Fruit fly (Drosophila melanogaster): ENCODE results near the gene Sfp24Ba.

Gene Sfp24Ba

DNA sequence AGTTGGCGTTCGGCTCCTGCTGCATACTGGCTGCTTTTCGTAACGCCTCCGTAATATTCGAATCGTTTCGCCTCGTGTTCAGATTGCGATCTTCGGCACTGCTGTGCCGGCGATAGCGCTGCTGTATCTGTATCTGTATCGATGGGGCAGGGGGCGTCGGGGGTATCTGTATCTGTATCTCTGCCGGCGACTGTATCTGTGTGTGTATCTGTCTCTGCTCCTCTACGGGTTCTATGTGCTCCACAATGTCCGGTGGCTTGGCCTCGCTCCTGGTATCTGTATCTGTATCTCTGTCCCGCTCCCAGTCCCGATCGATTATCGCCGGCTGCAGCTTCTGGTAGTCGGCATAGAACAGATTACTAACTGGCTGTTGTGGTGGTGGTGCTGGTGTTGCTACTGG lies 28.4 kb downstream of the Sfp24Ba start (continued):
- no peak for TF ChIP-seq CG10366 (GFP tag; IDR thresholded peaks at IDR 0.05)
- no peak for TF ChIP-seq Sin3A (optimal IDR thresholded peaks at IDR 0.05)
- TF ChIP-seq jigr1 (GFP tag; IDR thresholded peaks at IDR 0.05) = no peak
- no peak for TF ChIP-seq kni (GFP tag; optimal IDR thresholded peaks at IDR 0.05)
- no peak for TF ChIP-seq B-H1 (GFP tag; IDR thresholded peaks at IDR 0.05)
- no peak for TF ChIP-seq CG9727 (GFP tag; optimal IDR thresholded peaks at IDR 0.05)
- no peak for TF ChIP-seq inv (GFP tag; IDR thresholded peaks at IDR 0.05; ENCODE audit: partially characterized antibody)
- TF ChIP-seq CG1602 (GFP tag; optimal IDR thresholded peaks at IDR 0.05) = no peak
- no peak for TF ChIP-seq z (GFP tag; IDR thresholded peaks at IDR 0.05)
- no peak for TF ChIP-seq CG1024 (GFP tag; IDR thresholded peaks at IDR 0.05)
- TF ChIP-seq NK7.1 (GFP tag; optimal IDR thresholded peaks at IDR 0.05) = no peak
- no peak for TF ChIP-seq knrl (GFP tag; IDR thresholded peaks at IDR 0.05; ENCODE audit: partially characterized antibody)
- no peak for TF ChIP-seq ro (GFP tag; IDR thresholded peaks at IDR 0.05)
- no peak for TF ChIP-seq fd102C (GFP tag; optimal IDR thresholded peaks at IDR 0.05)
- no peak for TF ChIP-seq CG10321 (GFP tag; IDR thresholded peaks at IDR 0.05)
- TF ChIP-seq ssp (GFP tag; IDR thresholded peaks at IDR 0.05) = no peak
- no peak for TF ChIP-seq vfl (GFP tag; optimal IDR thresholded peaks at IDR 0.05)
- no peak for TF ChIP-seq Dek (tag; optimal IDR thresholded peaks at IDR 0.05)
- no peak for TF ChIP-seq CG6254 (GFP tag; optimal IDR thresholded peaks at IDR 0.05)
- TF ChIP-seq CG4328 (GFP tag; optimal IDR thresholded peaks at IDR 0.05) = no peak
- no peak for TF ChIP-seq CG7963 (GFP tag; IDR thresholded peaks at IDR 0.05; ENCODE audit: partially characterized antibody)
- no peak for TF ChIP-seq toy (GFP tag; IDR thresholded peaks at IDR 0.05)
- TF ChIP-seq CG11504 (tag; optimal IDR thresholded peaks at IDR 0.05) = no peak
- no peak for TF ChIP-seq vvl (GFP tag; IDR thresholded peaks at IDR 0.05)
- TF ChIP-seq CG42726 (GFP tag; IDR thresholded peaks at IDR 0.05; ENCODE audit: partially characterized antibody) = no peak
- TF ChIP-seq Lim3 (GFP tag; IDR thresholded peaks at IDR 0.05) = no peak
- TF ChIP-seq CG17385 (GFP tag; optimal IDR thresholded peaks at IDR 0.05) = no peak
- TF ChIP-seq Hey (tag; optimal IDR thresholded peaks at IDR 0.05) = no peak
- no peak for TF ChIP-seq CG1832 (GFP tag; optimal IDR thresholded peaks at IDR 0.05)
- no peak for TF ChIP-seq gem (tag; optimal IDR thresholded peaks at IDR 0.05)
- TF ChIP-seq Optix (GFP tag; IDR thresholded peaks at IDR 0.05) = no peak
- no peak for TF ChIP-seq bab2 (GFP tag; optimal IDR thresholded peaks at IDR 0.05)
- TF ChIP-seq CG15269 (tag; optimal IDR thresholded peaks at IDR 0.05) = no peak
- TF ChIP-seq NC2α (GFP tag; optimal IDR thresholded peaks at IDR 0.05) = no peak
- TF ChIP-seq Doc3 (GFP tag; IDR thresholded peaks at IDR 0.05; ENCODE audit: partially characterized antibody) = no peak
- no peak for TF ChIP-seq CG7839 (tag; optimal IDR thresholded peaks at IDR 0.05)
- TF ChIP-seq tup (GFP tag; optimal IDR thresholded peaks at IDR 0.05) = no peak
- TF ChIP-seq MTF-1 (GFP tag; optimal IDR thresholded peaks at IDR 0.05; ENCODE audit: borderline replicate concordance) = no peak
- TF ChIP-seq Lpt (GFP tag; optimal IDR thresholded peaks at IDR 0.05) = no peak
- no peak for TF ChIP-seq ind (GFP tag; optimal IDR thresholded peaks at IDR 0.05)
- TF ChIP-seq CG15011 (GFP tag; optimal IDR thresholded peaks at IDR 0.05) = no peak
- TF ChIP-seq chm (GFP tag; IDR thresholded peaks at IDR 0.05) = no peak
- TF ChIP-seq CG17612 (GFP tag; IDR thresholded peaks at IDR 0.05) = no peak
- TF ChIP-seq Bteb2 (GFP tag; optimal IDR thresholded peaks at IDR 0.05) = no peak
- no peak for TF ChIP-seq pho (GFP tag; optimal IDR thresholded peaks at IDR 0.05)
- TF ChIP-seq stwl (tag; optimal IDR thresholded peaks at IDR 0.05) = no peak
- TF ChIP-seq CG7987 (GFP tag; optimal IDR thresholded peaks at IDR 0.05) = peak; percentile 8
- peak; percentile 28 for TF ChIP-seq CG6765 (GFP tag; optimal IDR thresholded peaks at IDR 0.05)
- no peak for TF ChIP-seq nerfin-1 (tag; optimal IDR thresholded peaks at IDR 0.05)
- TF ChIP-seq CG31441 (GFP tag; IDR thresholded peaks at IDR 0.05) = no peak
- TF ChIP-seq CTCF (GFP tag; optimal IDR thresholded peaks at IDR 0.05) = no peak
- no peak for TF ChIP-seq CG14050 (GFP tag; IDR thresholded peaks at IDR 0.05)
- no peak for TF ChIP-seq fd3F (GFP tag; optimal IDR thresholded peaks at IDR 0.05)
